Fruit fly (Drosophila melanogaster): Measurements from ENCODE around the gene CG5913.

The CG5913 gene

dm6 chr3R:25941310-25941709, 48.0 kb downstream of the CG5913 start:
- no peak for TF ChIP-seq pan (optimal IDR thresholded peaks at IDR 0.05)
- no peak for TF ChIP-seq EcR (GFP tag; optimal IDR thresholded peaks at IDR 0.05)
- TF ChIP-seq usp (GFP tag; optimal IDR thresholded peaks at IDR 0.05): no peak
- no peak for TF ChIP-seq Dll (optimal IDR thresholded peaks at IDR 0.05)
- no peak for TF ChIP-seq psq (optimal IDR thresholded peaks at IDR 0.05)
- TF ChIP-seq CG8478 (optimal IDR thresholded peaks at IDR 0.05): no peak

Measured in whole organism.